Worm (Caenorhabditis elegans) whole organism, late embryonic: ENCODE results near the gene ifet-1.

Experiments
- T23F11.4 ChIP-seq: fragments of 200-800 bp; sonication (Bioruptor generic); optimal IDR thresholded peaks from 2 replicates; lab custom pipeline; 2018; ENCODE audit warnings: mild to moderate bottlenecking, missing genetic modification characterization, missing compliant biosample characterization
- ceh-24 ChIP-seq: sonication (generic microtip); optimal IDR thresholded peaks from 2 replicates; lab custom pipeline; 2016; ENCODE audit warnings: mild to moderate bottlenecking, missing genetic modification characterization, missing compliant biosample characterization
- ceh-30 ChIP-seq: fragments of 150-350 bp; optimal IDR thresholded peaks from 2 replicates; lab custom pipeline; 2014; ENCODE audit warnings: missing biosample characterization, missing genetic modification characterization
- ceh-48 ChIP-seq: sonication (generic microtip); optimal IDR thresholded peaks from 2 replicates; lab custom pipeline; 2016; ENCODE audit warnings: missing genetic modification characterization, inconsistent platforms, missing compliant biosample characterization
- ceh-9 ChIP-seq: sonication (generic microtip); optimal IDR thresholded peaks from 2 replicates; lab custom pipeline; 2016; ENCODE audit warnings: mild to moderate bottlenecking, missing genetic modification characterization, inconsistent platforms, missing compliant biosample characterization
- che-1 ChIP-seq: sonication (generic microtip); optimal IDR thresholded peaks from 2 replicates; lab custom pipeline; 2016; ENCODE audit warnings: mild to moderate bottlenecking, missing genetic modification characterization, missing compliant biosample characterization
- fax-1 ChIP-seq: sonication (generic microtip); optimal IDR thresholded peaks from 2 replicates; lab custom pipeline; 2016; ENCODE audit warnings: missing genotype, missing genetic modification characterization, missing compliant biosample characterization
- nfya-1 ChIP-seq: sonication (generic microtip); optimal IDR thresholded peaks from 2 replicates; lab custom pipeline; 2017; ENCODE audit warnings: missing genetic modification characterization, mild to moderate bottlenecking, missing compliant biosample characterization, antibody characterized with exemption, moderate library complexity
- nhr-11 ChIP-seq: fragments of 150-350 bp; optimal IDR thresholded peaks from 2 replicates; lab custom pipeline; 2014; ENCODE audit warnings: missing biosample characterization, missing genetic modification characterization
- pha-4 ChIP-seq: fragments of 150-350 bp; optimal IDR thresholded peaks from 2 replicates; lab custom pipeline; 2018; ENCODE audit warnings: missing biosample characterization, missing genetic modification reagents, missing genetic modification characterization
- pqm-1 ChIP-seq: sonication (generic microtip); optimal IDR thresholded peaks from 2 replicates; lab custom pipeline; 2016; ENCODE audit warnings: missing genetic modification characterization, missing compliant biosample characterization
- sox-2 ChIP-seq: fragments of 200-800 bp; sonication (Bioruptor generic); IDR thresholded peaks from 2 replicates; pipeline ENCODE4 v1.3.6; 2022; ENCODE audit warnings: missing genetic modification reagents, missing genetic modification characterization, missing compliant biosample characterization
- sox-4 ChIP-seq: sonication (generic microtip); optimal IDR thresholded peaks from 2 replicates; lab custom pipeline; 2017; ENCODE audit warnings: mild to moderate bottlenecking, missing genetic modification characterization, inconsistent platforms, missing compliant biosample characterization
- tbx-2 ChIP-seq: sonication (generic microtip); optimal IDR thresholded peaks from 2 replicates; lab custom pipeline; 2016; ENCODE audit warnings: missing genetic modification characterization, missing compliant biosample characterization

DNA sequence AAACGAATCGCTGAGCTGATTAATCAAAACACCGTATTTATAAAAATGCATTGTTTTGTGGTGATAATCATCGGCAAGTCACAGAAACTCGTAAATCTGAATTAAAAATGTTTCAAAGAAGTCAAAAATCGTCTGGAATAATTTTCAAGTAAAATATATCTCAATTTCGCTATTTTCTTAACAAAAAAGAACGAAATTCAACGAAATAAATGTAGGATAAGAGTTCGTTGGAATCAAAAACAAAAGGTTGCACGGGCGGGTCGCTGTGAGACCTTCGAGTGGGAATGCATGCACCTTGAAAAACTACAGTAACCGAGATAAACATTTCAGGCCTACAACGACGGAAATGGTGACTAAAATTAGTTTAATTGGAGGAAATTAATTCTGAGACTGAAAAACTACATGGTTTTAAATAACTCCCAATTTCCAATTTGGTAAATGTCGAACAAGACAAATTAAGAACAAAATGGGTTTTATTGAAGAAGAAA is 40.6 kb downstream of the ifet-1 start, which contains the start of gene C28A5.1:
- TF ChIP-seq nhr-11 (tag; lab: Kevin White, UChicago) (no peak), pha-4 (tag; lab: Kevin White, UChicago) (no peak), tbx-2 (tag; lab: Kevin White, UChicago) (no peak), T23F11.4 (no peak), che-1 (tag; lab: Kevin White, UChicago) (no peak), sox-2 (no peak), pqm-1 (tag; lab: Kevin White, UChicago) (no peak), ceh-9 (tag; lab: Kevin White, UChicago) (no peak), ceh-48 (tag; lab: Kevin White, UChicago) (no peak), sox-4 (tag; lab: Kevin White, UChicago) (no peak), ceh-24 (tag; lab: Kevin White, UChicago) (no peak), ceh-30 (tag; lab: Kevin White, UChicago) (no peak), fax-1 (tag; lab: Kevin White, UChicago) (no peak), nfya-1 (no peak)
